Fruit fly (Drosophila melanogaster): Measurements from ENCODE around the gene CG10555.

CG10555 gene

dm6 chrX:8411532-8411960 is 12.8 kb downstream of the CG10555 start, which contains the start of gene lawc (continued):
- TF ChIP-seq CG13296 (GFP tag; optimal IDR thresholded peaks at IDR 0.05): peak; percentile 67
- TF ChIP-seq CG11093 (GFP tag; IDR thresholded peaks at IDR 0.05): no peak
- TF ChIP-seq CG6791 (GFP tag; IDR thresholded peaks at IDR 0.05; ENCODE audit: partially characterized antibody): no peak
- no peak for TF ChIP-seq bcd (GFP tag; optimal IDR thresholded peaks at IDR 0.05)
- peak; percentile 38 for TF ChIP-seq sqz (GFP tag; optimal IDR thresholded peaks at IDR 0.05)
- TF ChIP-seq az2 (GFP tag; optimal IDR thresholded peaks at IDR 0.05): no peak
- peak; percentile 8 for TF ChIP-seq CG9797 (GFP tag; optimal IDR thresholded peaks at IDR 0.05)
- TF ChIP-seq CG10543 (GFP tag; optimal IDR thresholded peaks at IDR 0.05): peak; percentile 85
- TF ChIP-seq hb (GFP tag; IDR thresholded peaks at IDR 0.05; ENCODE audit: partially characterized antibody): no peak
- no peak for TF ChIP-seq hkb (optimal IDR thresholded peaks at IDR 0.05)
- peak; percentile 64 for TF ChIP-seq hkb (GFP tag; IDR thresholded peaks at IDR 0.05)
- TF ChIP-seq Hr51 (GFP tag; optimal IDR thresholded peaks at IDR 0.05): no peak
- TF ChIP-seq gce (GFP tag; IDR thresholded peaks at IDR 0.05): peak; percentile 25; the same call in 1 of the 3 replicates
- TF ChIP-seq MESR4 (GFP tag; optimal IDR thresholded peaks at IDR 0.05): peak; percentile 46
- no peak for TF ChIP-seq CG8478 (optimal IDR thresholded peaks at IDR 0.05)
- no peak for TF ChIP-seq CG3065 (GFP tag; optimal IDR thresholded peaks at IDR 0.05)
- no peak for TF ChIP-seq CG4730 (GFP tag; IDR thresholded peaks at IDR 0.05)
- TF ChIP-seq D (optimal IDR thresholded peaks at IDR 0.05): peak; percentile 76
- no peak for TF ChIP-seq D (GFP tag; optimal IDR thresholded peaks at IDR 0.05)
- TF ChIP-seq chinmo (GFP tag; IDR thresholded peaks at IDR 0.05; ENCODE audit: partially characterized antibody): peak; percentile 84; the same call in 3 of the 4 replicates
- no peak for TF ChIP-seq CG18476 (GFP tag; optimal IDR thresholded peaks at IDR 0.05)
- TF ChIP-seq CG7839 (tag; optimal IDR thresholded peaks at IDR 0.05): peak; percentile 11
- no peak for TF ChIP-seq CG18011 (GFP tag; optimal IDR thresholded peaks at IDR 0.05)
- no peak for TF ChIP-seq Eip74EF (GFP tag; optimal IDR thresholded peaks at IDR 0.05)
- TF ChIP-seq nau (GFP tag; optimal IDR thresholded peaks at IDR 0.05): peak; percentile 47
- TF ChIP-seq otp (GFP tag; IDR thresholded peaks at IDR 0.05): peak; percentile 17; the same call in 1 of the 3 replicates
- peak; percentile 66; the same call in 1 of the 2 replicates for TF ChIP-seq sob (GFP tag; IDR thresholded peaks at IDR 0.05)
- TF ChIP-seq CG16779 (GFP tag; IDR thresholded peaks at IDR 0.05): peak; percentile 64; the same call in 1 of the 2 replicates
- no peak for TF ChIP-seq psq (GFP tag; optimal IDR thresholded peaks at IDR 0.05)
- TF ChIP-seq eyg (GFP tag; optimal IDR thresholded peaks at IDR 0.05): no peak
- TF ChIP-seq dati (GFP tag; IDR thresholded peaks at IDR 0.05): no peak
- TF ChIP-seq Dbx (GFP tag; IDR thresholded peaks at IDR 0.05): peak; percentile 84; the same call in 2 of the 3 replicates
- TF ChIP-seq CG12744 (GFP tag; optimal IDR thresholded peaks at IDR 0.05): no peak
- peak; percentile 13 for TF ChIP-seq CG13424 (tag; optimal IDR thresholded peaks at IDR 0.05)
- peak; percentile 52; the same call in 1 of the 2 replicates for TF ChIP-seq CG32767 (GFP tag; IDR thresholded peaks at IDR 0.05)
- no peak for TF ChIP-seq ewg (GFP tag; optimal IDR thresholded peaks at IDR 0.05)
- TF ChIP-seq corto (GFP tag; optimal IDR thresholded peaks at IDR 0.05): peak; percentile 63
- TF ChIP-seq Usf (GFP tag; optimal IDR thresholded peaks at IDR 0.05): no peak
- peak; percentile 0 for TF ChIP-seq ac (GFP tag; optimal IDR thresholded peaks at IDR 0.05)
- peak; percentile 62 for TF ChIP-seq CG12071 (GFP tag; optimal IDR thresholded peaks at IDR 0.05)
- peak; percentile 9 for TF ChIP-seq CG7556 (GFP tag; optimal IDR thresholded peaks at IDR 0.05)
- no peak for TF ChIP-seq Asciz (GFP tag; optimal IDR thresholded peaks at IDR 0.05)
- TF ChIP-seq rib (GFP tag; IDR thresholded peaks at IDR 0.05): peak; percentile 72; the same call in 1 of the 2 replicates
- no peak for TF ChIP-seq CG9609 (GFP tag; optimal IDR thresholded peaks at IDR 0.05)
- peak; percentile 66 for TF ChIP-seq BtbVII (GFP tag; optimal IDR thresholded peaks at IDR 0.05)
- TF ChIP-seq Lpt (GFP tag; optimal IDR thresholded peaks at IDR 0.05): no peak
- TF ChIP-seq ci (GFP tag; IDR thresholded peaks at IDR 0.05): peak; percentile 91
- TF ChIP-seq CG12769 (tag; optimal IDR thresholded peaks at IDR 0.05): peak; percentile 65
- no peak for TF ChIP-seq CG17361 (GFP tag; IDR thresholded peaks at IDR 0.05)
- TF ChIP-seq dm (GFP tag; optimal IDR thresholded peaks at IDR 0.05): no peak
- TF ChIP-seq CG2875 (GFP tag; optimal IDR thresholded peaks at IDR 0.05): no peak
